Fruit fly (Drosophila melanogaster): ENCODE measurements around the gene Rh7.

- TF ChIP-seq Ets21C (GFP tag; optimal IDR thresholded peaks at IDR 0.05) (no peak), CG16779 (tag; optimal IDR thresholded peaks at IDR 0.05) (no peak), topi (GFP tag; optimal IDR thresholded peaks at IDR 0.05) (no peak), fkh (GFP tag; optimal IDR thresholded peaks at IDR 0.05) (no peak), Sox15 (GFP tag; optimal IDR thresholded peaks at IDR 0.05) (no peak), CG34406 (GFP tag; optimal IDR thresholded peaks at IDR 0.05) (no peak), CG6808 (GFP tag; optimal IDR thresholded peaks at IDR 0.05) (no peak), cyc (GFP tag; optimal IDR thresholded peaks at IDR 0.05) (no peak), Lpt (GFP tag; optimal IDR thresholded peaks at IDR 0.05) (no peak), Blimp-1 (GFP tag; optimal IDR thresholded peaks at IDR 0.05) (no peak), CG11762 (GFP tag; optimal IDR thresholded peaks at IDR 0.05; ENCODE audit: insufficient read depth) (no peak), CG8319 (GFP tag; optimal IDR thresholded peaks at IDR 0.05) (no peak), CG6854 (GFP tag; optimal IDR thresholded peaks at IDR 0.05) (no peak), fd85E (GFP tag; optimal IDR thresholded peaks at IDR 0.05) (no peak)
Observed at dm6 chr3L:12163693-12164092, 11.6 kb downstream of the Rh7 start, which contains the start of gene CG9760.
